Worm (Caenorhabditis elegans): ENCODE data around the gene grl-7.

grl-7 gene

DNA sequence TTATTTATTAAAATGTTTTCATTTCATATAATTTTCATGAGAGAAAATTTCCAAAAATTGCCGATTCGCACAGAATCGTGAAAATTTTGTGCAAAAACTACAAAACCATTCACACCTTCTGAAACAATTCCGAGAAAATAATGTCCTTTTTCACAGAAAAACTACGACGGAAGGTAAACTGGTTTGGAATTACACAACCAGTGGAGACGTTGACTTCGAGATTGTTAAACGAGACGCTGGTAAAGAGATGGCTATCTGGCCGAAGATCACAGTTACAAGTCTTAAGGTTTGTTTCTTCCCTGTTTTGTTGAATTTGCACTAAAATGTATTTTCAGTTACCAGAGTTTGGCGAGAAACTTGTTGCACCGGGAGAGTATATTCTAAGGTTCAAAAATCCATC lies 33.9 kb downstream of the grl-7 start:
- no peak for TF ChIP-seq unc-62 (GFP tag; optimal IDR thresholded peaks at IDR 0.05)

DNA sequence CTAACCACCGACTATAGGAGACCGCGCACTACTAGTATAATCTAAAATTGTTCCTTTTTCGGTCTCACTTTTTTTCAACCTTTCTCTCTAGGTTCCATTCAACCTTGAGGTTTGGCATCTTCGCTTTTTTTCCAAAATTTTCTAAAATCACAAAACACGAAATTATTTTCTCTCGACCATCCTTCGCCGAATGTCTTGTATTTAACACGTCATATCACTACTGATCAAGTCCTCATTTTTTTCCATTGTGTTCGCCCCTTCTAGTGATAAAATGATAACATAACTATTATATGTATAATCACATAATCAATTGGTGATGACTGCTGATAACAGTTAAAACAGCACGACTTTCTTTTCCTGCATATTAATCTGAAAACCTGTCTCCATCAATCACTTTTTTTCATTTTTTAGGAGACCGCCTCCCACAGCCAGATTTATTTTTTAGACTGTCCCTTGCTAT lies 35.8 kb downstream of the grl-7 start, which contains the start of gene T03F7.7:
TSS of gene T03F7.7 (plus strand) at position 410 of the 460 bp plus-strand sequence.
- TF ChIP-seq unc-62 (GFP tag; optimal IDR thresholded peaks at IDR 0.05): no peak

DNA sequence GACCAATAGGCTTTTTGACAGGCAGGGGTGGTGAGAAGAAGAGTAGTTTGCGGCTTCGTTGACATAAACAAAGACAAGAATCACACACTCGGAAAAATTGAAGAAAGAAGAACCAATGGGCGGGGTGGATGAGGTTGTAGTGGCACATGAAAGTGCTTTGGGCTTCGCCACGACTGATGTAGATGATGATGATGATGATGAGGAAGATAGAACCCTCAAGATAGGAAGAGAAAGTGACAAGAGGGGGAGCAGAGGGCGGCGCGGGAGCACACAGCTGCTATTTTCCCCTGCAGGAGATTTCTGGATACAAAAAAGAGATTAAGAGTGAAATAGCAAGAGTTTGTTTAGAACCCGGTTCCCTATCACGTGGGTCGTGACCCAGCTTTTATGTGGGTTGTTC lies 37.9 kb downstream of the grl-7 start:
- TF ChIP-seq unc-62 (GFP tag; optimal IDR thresholded peaks at IDR 0.05): no peak

DNA sequence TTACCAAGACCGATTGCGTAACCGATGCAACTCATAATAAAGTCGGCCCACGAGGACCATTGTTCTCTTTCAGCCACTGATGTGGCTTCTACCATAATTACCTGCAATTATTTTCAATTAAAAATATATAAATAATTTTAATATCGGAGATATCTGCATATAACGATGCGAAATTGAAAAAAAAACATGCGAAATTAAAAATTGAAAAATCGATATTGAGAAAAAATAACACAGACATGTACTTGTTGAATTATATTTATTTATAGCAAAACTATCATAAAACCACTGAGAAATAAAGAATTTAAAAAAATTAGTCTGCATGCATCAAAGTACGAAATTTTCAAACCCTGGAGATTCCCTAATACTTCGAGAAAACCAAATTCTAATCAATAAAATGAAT lies 38.5 kb downstream of the grl-7 start, which contains the start of gene snf-11:
TSS of gene snf-11 (minus strand) at position 101 of the 400 bp plus-strand sequence.
- no peak for TF ChIP-seq unc-62 (GFP tag; optimal IDR thresholded peaks at IDR 0.05)

DNA sequence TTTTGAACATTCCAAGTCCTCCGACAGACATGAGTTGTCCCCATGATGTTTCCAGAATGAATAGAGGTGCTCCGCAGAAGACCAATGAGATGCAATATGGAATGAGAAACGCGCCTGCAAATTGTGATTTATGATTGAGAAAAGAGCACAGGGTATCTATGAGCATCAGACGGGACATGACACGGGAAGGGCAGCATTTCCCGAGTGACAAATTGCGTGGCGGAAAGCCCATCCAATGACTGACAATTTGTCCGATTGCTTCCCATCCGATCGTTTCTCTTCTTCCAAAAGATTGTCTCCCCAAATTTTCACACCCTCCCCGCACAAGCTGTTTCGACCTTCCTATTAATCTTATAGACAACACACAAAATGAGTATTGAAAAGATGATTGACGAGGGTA lies 39.0 kb downstream of the grl-7 start:
- no peak for TF ChIP-seq unc-62 (GFP tag; optimal IDR thresholded peaks at IDR 0.05)

DNA sequence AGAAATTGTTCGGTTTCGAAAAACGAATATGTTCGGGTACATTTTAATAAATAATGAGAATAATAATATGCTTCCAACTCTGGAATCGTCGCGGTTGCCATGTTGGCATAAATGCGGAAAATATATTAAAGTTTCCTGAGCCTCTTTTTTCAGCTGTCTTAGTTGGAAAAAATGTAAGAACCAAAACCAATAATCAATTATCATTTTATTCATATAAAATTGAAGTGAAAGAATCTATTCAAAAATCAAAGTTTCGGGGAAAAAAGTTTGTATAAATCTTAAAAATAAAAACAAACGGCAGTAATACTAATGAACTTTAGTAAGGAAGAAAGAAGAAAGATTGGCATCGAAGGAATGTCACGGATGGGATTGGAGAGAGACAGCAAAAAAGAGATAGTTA lies 41.9 kb downstream of the grl-7 start, which contains the start of gene srh-45:
TSS of gene srh-45 (minus strand) at position 101 of the 400 bp plus-strand sequence.
- no peak for TF ChIP-seq unc-62 (GFP tag; optimal IDR thresholded peaks at IDR 0.05)

DNA sequence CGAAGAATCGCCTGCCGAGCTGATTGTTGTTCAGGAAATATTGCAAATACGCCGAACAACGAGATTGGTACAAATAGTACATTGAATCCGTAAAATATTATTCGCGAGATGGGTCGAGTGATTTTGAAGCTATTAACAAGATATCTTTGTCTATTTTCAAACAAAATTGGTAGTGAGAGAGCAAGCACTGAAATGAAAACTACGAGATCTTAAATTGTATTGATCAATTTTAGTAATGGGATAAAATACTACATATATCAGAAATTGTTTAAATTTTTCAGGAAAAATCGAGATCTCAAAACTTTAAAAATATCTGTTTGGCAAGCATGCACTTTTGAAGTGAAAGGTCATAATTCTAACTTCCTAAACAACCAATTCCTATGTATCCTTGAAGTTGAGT lies 42.6 kb downstream of the grl-7 start:
- TF ChIP-seq unc-62 (GFP tag; optimal IDR thresholded peaks at IDR 0.05): no peak

DNA sequence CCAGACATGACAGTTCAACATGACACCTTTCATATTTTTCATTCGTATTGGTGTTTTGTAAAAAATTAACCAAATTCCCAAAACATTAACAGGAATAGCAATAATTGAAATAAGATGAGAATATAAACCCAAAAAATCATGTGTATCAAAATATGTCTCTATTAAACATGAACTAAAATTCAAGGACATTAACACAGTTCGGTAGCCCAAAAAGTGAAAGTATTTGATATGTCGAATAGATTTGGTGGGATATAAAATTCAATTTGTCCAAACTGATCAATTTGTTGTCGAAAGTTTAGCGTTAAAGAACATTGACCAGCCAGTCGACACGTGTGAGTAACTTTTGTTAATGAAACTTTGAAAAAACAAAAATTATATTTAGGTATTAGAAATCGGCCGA lies 44.1 kb downstream of the grl-7 start, which contains the start of gene srh-46:
TSS of gene srh-46 (minus strand) at position 189 of the 400 bp plus-strand sequence.
- TF ChIP-seq unc-62 (GFP tag; optimal IDR thresholded peaks at IDR 0.05): no peak

DNA sequence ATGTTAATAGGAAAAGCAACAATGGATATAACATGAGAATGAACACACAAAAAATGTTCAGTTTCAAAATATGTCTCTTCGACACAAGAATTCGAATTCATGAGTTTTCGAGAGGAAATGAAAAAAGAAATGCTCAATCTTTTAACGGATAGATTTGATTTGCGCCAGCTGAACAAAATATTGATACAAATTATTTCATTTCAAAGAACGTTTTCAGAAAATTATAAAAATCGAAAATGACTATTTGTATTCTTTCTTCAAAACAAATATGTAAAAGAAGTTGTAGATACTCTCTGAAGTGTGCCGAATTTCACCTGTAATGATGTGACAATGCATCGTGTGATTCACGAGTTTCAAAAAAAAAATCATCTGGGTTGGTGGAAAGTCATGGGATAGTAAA lies 46.3 kb downstream of the grl-7 start, which contains the start of gene srh-47:
TSS of gene srh-47 (minus strand) at position 101 of the 400 bp plus-strand sequence.
- TF ChIP-seq unc-62 (GFP tag; optimal IDR thresholded peaks at IDR 0.05): no peak

DNA sequence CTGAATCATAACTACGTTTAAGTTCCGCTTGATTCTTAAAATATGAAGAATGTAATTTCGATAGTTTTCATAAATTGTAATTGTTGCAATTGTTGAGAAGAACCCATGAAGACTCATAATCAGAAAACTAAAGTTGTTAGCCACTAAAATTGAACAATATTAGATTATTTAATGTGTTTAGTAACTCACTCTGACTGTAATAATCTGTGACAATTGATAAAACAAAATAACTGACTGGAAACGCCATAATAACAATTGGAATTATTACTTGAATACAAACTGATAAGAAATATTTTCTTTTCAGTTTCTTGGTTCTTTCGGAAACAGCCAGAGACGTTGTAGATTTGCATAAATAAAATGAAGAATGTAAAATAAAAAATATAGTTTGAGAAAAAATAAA lies 47.4 kb downstream of the grl-7 start:
- no peak for TF ChIP-seq unc-62 (GFP tag; optimal IDR thresholded peaks at IDR 0.05)

DNA sequence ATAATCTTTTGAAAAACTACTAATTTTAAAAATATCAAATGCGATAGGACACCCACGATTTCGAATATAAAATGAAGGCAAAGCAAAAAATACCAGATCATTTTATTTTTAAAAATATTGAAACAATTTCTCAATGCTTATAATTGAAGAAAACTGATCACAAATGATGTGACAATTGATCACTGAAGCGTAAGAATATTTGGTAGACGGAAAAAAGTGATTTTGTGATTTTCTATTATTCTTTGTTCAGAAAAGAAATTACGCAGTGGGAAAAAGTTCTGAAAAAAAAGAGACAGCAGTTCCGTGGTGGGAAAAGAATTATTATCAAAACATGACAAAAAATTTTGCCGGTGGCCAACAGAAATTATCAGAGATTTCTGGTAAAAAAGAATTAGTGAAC lies 48.2 kb downstream of the grl-7 start, which contains the start of gene T03F7.5:
TSS of gene T03F7.5 (minus strand) at position 101 of the 400 bp plus-strand sequence.
- TF ChIP-seq unc-62 (GFP tag; optimal IDR thresholded peaks at IDR 0.05): no peak

Measured in whole organism, dauer.